Fruit fly (Drosophila melanogaster) whole organism, adult: ENCODE data around the gene CG13875.

Experiments used
- CG14711 ChIP-seq: fragments of 200-800 bp; sonication (Bioruptor generic); optimal IDR thresholded peaks from 2 replicates; lab custom pipeline; 2018; ENCODE audit warnings: missing biosample characterization, mild to moderate bottlenecking, missing genetic modification characterization, moderate library complexity
- bab1 ChIP-seq: fragments of 200-800 bp; sonication (Bioruptor generic); optimal IDR thresholded peaks from 3 replicates; lab custom pipeline; 2019; ENCODE audit warnings: missing biosample characterization, mild to moderate bottlenecking, missing genetic modification characterization, moderate library complexity
- kay ChIP-seq: fragments of 200-800 bp; sonication (Bioruptor generic); peaks from one replicate; lab custom pipeline; 2016; ENCODE audit warnings: missing biosample characterization, missing genetic modification characterization, borderline replicate concordance
- tj ChIP-seq: fragments of 200-800 bp; sonication (Bioruptor generic); optimal IDR thresholded peaks from 3 replicates; lab custom pipeline; 2017; ENCODE audit warnings: missing biosample characterization, mild to moderate bottlenecking, missing genetic modification characterization, moderate library complexity

- TF ChIP-seq CG14711 (no peak), bab1 (peak; percentile 41), tj (GFP tag; lab: Kevin White, UChicago) (peak; percentile 60), kay (peak; percentile 97)
These were observed 48.3 kb upstream of the CG13875 start for dm6 chr3L:131151-131997.
